Worm (Caenorhabditis elegans) whole organism, mixed stage, embryonic: ENCODE results near the gene sdpn-1.

Source experiments
- bed-3 ChIP-seq: fragments of 200-800 bp; sonication (Bioruptor generic); optimal IDR thresholded peaks from 3 replicates; lab custom pipeline; 2018; ENCODE audit warnings: mild to moderate bottlenecking, missing genetic modification characterization, moderate library complexity, missing compliant biosample characterization
- blmp-1 ChIP-seq: fragments of 150-350 bp; optimal IDR thresholded peaks from 2 replicates; lab custom pipeline; 2014; ENCODE audit warnings: missing biosample characterization, missing genetic modification characterization
- ceh-43 ChIP-seq: fragments of 200-800 bp; sonication (Bioruptor generic); optimal IDR thresholded peaks from 2 replicates; lab custom pipeline; 2018; ENCODE audit warnings: mild to moderate bottlenecking, missing genetic modification characterization, moderate library complexity, missing compliant biosample characterization
- pha-4 ChIP-seq: fragments of 150-350 bp; optimal IDR thresholded peaks from 2 replicates; lab custom pipeline; 2018; ENCODE audit warnings: missing biosample characterization, missing genetic modification reagents, missing genetic modification characterization
- sptf-1 ChIP-seq: sonication (generic microtip); optimal IDR thresholded peaks from 2 replicates; lab custom pipeline; 2017; ENCODE audit warnings: mild to moderate bottlenecking, missing genetic modification characterization, moderate library complexity, missing compliant biosample characterization
- unc-39 ChIP-seq: fragments of 150-350 bp; optimal IDR thresholded peaks from 2 replicates; lab custom pipeline; 2014; ENCODE audit warnings: missing biosample characterization, missing genetic modification characterization
- unc-62 ChIP-seq: fragments of 150-350 bp; optimal IDR thresholded peaks from 2 replicates; lab custom pipeline; 2014; ENCODE audit warnings: missing biosample characterization, missing genetic modification reagents, missing genetic modification characterization

DNA sequence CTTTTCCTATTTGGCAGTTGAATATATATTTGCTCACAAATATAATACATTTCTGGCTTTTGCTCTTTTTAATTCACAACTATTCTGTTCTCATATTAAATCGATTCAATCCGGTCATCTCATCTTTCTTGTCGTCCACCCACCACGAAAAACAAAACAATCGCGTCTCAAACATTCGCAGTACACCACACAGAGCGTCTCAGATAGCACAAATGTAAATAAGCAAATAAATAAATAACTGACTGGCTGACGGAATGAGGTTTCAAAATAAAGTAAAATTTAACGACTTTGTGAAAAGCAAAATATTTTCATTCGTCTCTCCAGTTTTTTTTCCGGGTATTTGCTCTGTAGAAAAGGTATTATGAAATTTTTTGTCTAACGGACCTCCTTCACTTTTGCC is 44.3 kb downstream of the sdpn-1 start:
- TF ChIP-seq pha-4 = peak; percentile 34
- no peak for TF ChIP-seq bed-3 (GFP tag; lab: Kevin White, UChicago)
- no peak for TF ChIP-seq unc-39 (tag; lab: Kevin White, UChicago)
- no peak for TF ChIP-seq sptf-1 (tag; lab: Kevin White, UChicago)
- no peak for TF ChIP-seq ceh-43 (GFP tag; lab: Kevin White, UChicago)
- no peak for TF ChIP-seq blmp-1 (tag; lab: Kevin White, UChicago)
- no peak for TF ChIP-seq unc-62 (GFP tag; lab: Kevin White, UChicago)
